Fruit fly (Drosophila melanogaster): ENCODE measurements around the gene Rh7.
A peak's percentile ranks its signal among the peaks of the same experiment; 100 is the strongest.

The Rh7 gene

DNA sequence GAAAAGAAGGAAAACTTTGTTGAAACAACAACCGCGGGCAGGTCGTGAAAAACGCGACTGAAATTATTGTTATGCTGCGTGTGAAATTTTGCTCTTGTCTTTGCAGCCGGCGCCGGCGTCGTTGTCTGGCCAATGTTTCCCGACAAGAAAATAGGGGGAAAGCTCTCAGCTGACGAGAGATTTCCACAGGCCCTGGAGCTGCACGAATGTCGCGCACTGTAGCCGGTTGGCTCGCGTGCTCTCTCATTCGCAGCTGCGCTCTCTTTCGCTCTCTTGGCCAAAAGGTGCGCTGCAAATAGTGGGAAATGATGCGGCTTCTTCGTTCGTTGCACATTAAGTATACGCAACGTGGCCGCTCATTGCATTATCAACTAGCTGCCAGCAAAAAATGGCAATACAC, 11.6 kb downstream of the Rh7 start, which contains the start of gene CG9760 (continued):
- no peak for TF ChIP-seq Ptx1 (GFP tag; IDR thresholded peaks at IDR 0.05)
- TF ChIP-seq cwo (GFP tag; optimal IDR thresholded peaks at IDR 0.05), result no peak
- no peak for TF ChIP-seq CG4424 (GFP tag; optimal IDR thresholded peaks at IDR 0.05)
- no peak for TF ChIP-seq Dip3 (GFP tag; optimal IDR thresholded peaks at IDR 0.05)
- no peak for TF ChIP-seq CG16813 (GFP tag; IDR thresholded peaks at IDR 0.05; ENCODE audit: partially characterized antibody)
- TF ChIP-seq row (GFP tag; IDR thresholded peaks at IDR 0.05), result peak; percentile 36; the same call in 1 of the 3 replicates
- peak; percentile 42; the same call in 1 of the 2 replicates for TF ChIP-seq CG32532 (GFP tag; IDR thresholded peaks at IDR 0.05)
- TF ChIP-seq CG14965 (GFP tag; optimal IDR thresholded peaks at IDR 0.05; ENCODE audit: borderline replicate concordance), result no peak
- no peak for TF ChIP-seq klu (GFP tag; IDR thresholded peaks at IDR 0.05)
- TF ChIP-seq Tbp (GFP tag; optimal IDR thresholded peaks at IDR 0.05), result no peak
- no peak for TF ChIP-seq lbe (GFP tag; optimal IDR thresholded peaks at IDR 0.05)
- 0 out of 2 replicates have a peak, but pooled peaks have one; percentile 7 for TF ChIP-seq ranshi (GFP tag; IDR thresholded peaks at IDR 0.05)
- no peak for TF ChIP-seq Lim3 (GFP tag; IDR thresholded peaks at IDR 0.05)
- TF ChIP-seq lov (optimal IDR thresholded peaks at IDR 0.05), result no peak
- TF ChIP-seq lov (GFP tag; IDR thresholded peaks at IDR 0.05), result 0 out of 3 replicates have a peak, but pooled peaks have one; percentile 35
- peak; percentile 34 for TF ChIP-seq CG8388 (GFP tag; optimal IDR thresholded peaks at IDR 0.05)
- no peak for TF ChIP-seq CG12299 (tag; optimal IDR thresholded peaks at IDR 0.05)
- TF ChIP-seq lola (GFP tag; optimal IDR thresholded peaks at IDR 0.05), result no peak
- no peak for TF ChIP-seq slou (GFP tag; optimal IDR thresholded peaks at IDR 0.05)
- TF ChIP-seq CG3995 (GFP tag; optimal IDR thresholded peaks at IDR 0.05), result no peak
- TF ChIP-seq CG6765 (GFP tag; optimal IDR thresholded peaks at IDR 0.05), result no peak
- no peak for TF ChIP-seq CG15601 (tag; optimal IDR thresholded peaks at IDR 0.05)
- TF ChIP-seq CG4360 (GFP tag; IDR thresholded peaks at IDR 0.05), result no peak
- no peak for TF ChIP-seq Bdp1 (GFP tag; optimal IDR thresholded peaks at IDR 0.05)
- no peak for TF ChIP-seq br (optimal IDR thresholded peaks at IDR 0.05)
- TF ChIP-seq exex (tag; optimal IDR thresholded peaks at IDR 0.05), result no peak
- no peak for TF ChIP-seq sc (optimal IDR thresholded peaks at IDR 0.05)
- no peak for TF ChIP-seq sc (GFP tag; optimal IDR thresholded peaks at IDR 0.05)
- no peak for TF ChIP-seq CG15269 (tag; optimal IDR thresholded peaks at IDR 0.05)
- TF ChIP-seq kni (GFP tag; optimal IDR thresholded peaks at IDR 0.05), result no peak
- no peak for TF ChIP-seq H15 (GFP tag; IDR thresholded peaks at IDR 0.05)
- no peak for TF ChIP-seq Hr78 (GFP tag; optimal IDR thresholded peaks at IDR 0.05)
- TF ChIP-seq Nf-YC (tag; optimal IDR thresholded peaks at IDR 0.05), result no peak
- no peak for TF ChIP-seq CG4820 (GFP tag; optimal IDR thresholded peaks at IDR 0.05)
- TF ChIP-seq Elba2 (GFP tag; optimal IDR thresholded peaks at IDR 0.05), result no peak
- TF ChIP-seq slbo (GFP tag; IDR thresholded peaks at IDR 0.05), result peak; percentile 25; the same call in 1 of the 2 replicates
- TF ChIP-seq CG11456 (GFP tag; IDR thresholded peaks at IDR 0.05), result no peak
- no peak for TF ChIP-seq rib (GFP tag; IDR thresholded peaks at IDR 0.05)
- TF ChIP-seq inv (GFP tag; IDR thresholded peaks at IDR 0.05; ENCODE audit: partially characterized antibody), result no peak
- TF ChIP-seq maf-S (GFP tag; optimal IDR thresholded peaks at IDR 0.05), result no peak
- no peak for TF ChIP-seq PHDP (tag; optimal IDR thresholded peaks at IDR 0.05)
- TF ChIP-seq fru (optimal IDR thresholded peaks at IDR 0.05), result no peak
- TF ChIP-seq grau (tag; optimal IDR thresholded peaks at IDR 0.05), result no peak
- TF ChIP-seq CG4730 (GFP tag; IDR thresholded peaks at IDR 0.05), result no peak
- TF ChIP-seq CG31224 (GFP tag; IDR thresholded peaks at IDR 0.05), result no peak
- no peak for TF ChIP-seq crol (GFP tag; IDR thresholded peaks at IDR 0.05)
- TF ChIP-seq CG12155 (GFP tag; optimal IDR thresholded peaks at IDR 0.05), result no peak
- TF ChIP-seq Poxn (GFP tag; IDR thresholded peaks at IDR 0.05), result no peak
- no peak for TF ChIP-seq CG12219 (GFP tag; optimal IDR thresholded peaks at IDR 0.05)
- no peak for TF ChIP-seq Nf-YA (GFP tag; IDR thresholded peaks at IDR 0.05)
- TF ChIP-seq ATbp (GFP tag; optimal IDR thresholded peaks at IDR 0.05), result no peak
- TF ChIP-seq HHEX (GFP tag; optimal IDR thresholded peaks at IDR 0.05), result no peak
- TF ChIP-seq pum (GFP tag; optimal IDR thresholded peaks at IDR 0.05), result no peak

All from whole organism, embryonic.